Worm (Caenorhabditis elegans): ENCODE measurements around the gene W09H1.1.

The W09H1.1 gene

ce11 chrII:13187188-13187587 is 5.8 kb upstream of the W09H1.1 start, which contains the start of gene mecr-1:
mecr-1 (minus strand) TSS chrII:13187314.
- TF ChIP-seq dao-5 (tag; optimal IDR thresholded peaks at IDR 0.05) (no peak), him-1 (tag; optimal IDR thresholded peaks at IDR 0.05) (no peak), W03F9.2 (tag; optimal IDR thresholded peaks at IDR 0.05) (peak; percentile 49)

ce11 chrII:13184129-13184528 is 2.8 kb upstream of the W09H1.1 start, which contains the start of gene W09H1.3:
W09H1.3 (plus strand) TSS chrII:13184429.
- TF ChIP-seq him-1 (tag; optimal IDR thresholded peaks at IDR 0.05) (no peak), dao-5 (tag; optimal IDR thresholded peaks at IDR 0.05) (no peak), W03F9.2 (tag; optimal IDR thresholded peaks at IDR 0.05) (no peak)

DNA sequence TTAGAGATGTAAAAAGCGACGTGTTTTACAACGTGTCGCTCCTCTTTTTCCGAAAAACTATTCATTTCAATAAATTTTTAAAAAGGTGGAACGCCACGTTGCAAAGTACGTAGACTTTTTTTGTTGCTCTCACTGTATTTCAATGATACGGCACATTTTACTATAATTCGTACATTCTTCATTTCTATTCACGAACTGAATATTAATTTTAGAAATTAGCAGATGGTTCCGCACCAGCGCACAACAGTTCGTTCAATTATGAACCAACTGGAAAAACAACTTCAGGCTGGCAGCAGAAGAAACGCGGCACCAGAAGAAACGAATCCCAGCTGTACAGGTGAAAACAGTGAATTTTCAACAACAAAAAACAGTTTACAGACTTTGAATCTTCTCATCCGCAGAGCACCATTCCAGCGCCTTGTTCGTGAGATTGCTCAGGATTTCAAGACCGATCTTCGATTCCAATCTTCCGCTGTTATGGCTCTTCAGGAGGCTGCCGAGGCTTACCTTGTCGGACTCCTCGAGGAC is 1.9 kb upstream of the W09H1.1 start, which contains the start of the genes W09H1.4 and his-73:
Gene W09H1.4, plus strand, starts transcription at position 301 of the 528 bp plus-strand sequence.
Gene his-73, plus strand, starts transcription at position 478 of the 528 bp plus-strand sequence.
- no peak for TF ChIP-seq W03F9.2 (tag; optimal IDR thresholded peaks at IDR 0.05)
- no peak for TF ChIP-seq dao-5 (tag; optimal IDR thresholded peaks at IDR 0.05)
- no peak for TF ChIP-seq him-1 (tag; optimal IDR thresholded peaks at IDR 0.05)

- no peak for TF ChIP-seq dao-5 (tag; optimal IDR thresholded peaks at IDR 0.05)
Observed at ce11 chrII:13174435-13174834, 6.9 kb downstream of the W09H1.1 start.

DNA sequence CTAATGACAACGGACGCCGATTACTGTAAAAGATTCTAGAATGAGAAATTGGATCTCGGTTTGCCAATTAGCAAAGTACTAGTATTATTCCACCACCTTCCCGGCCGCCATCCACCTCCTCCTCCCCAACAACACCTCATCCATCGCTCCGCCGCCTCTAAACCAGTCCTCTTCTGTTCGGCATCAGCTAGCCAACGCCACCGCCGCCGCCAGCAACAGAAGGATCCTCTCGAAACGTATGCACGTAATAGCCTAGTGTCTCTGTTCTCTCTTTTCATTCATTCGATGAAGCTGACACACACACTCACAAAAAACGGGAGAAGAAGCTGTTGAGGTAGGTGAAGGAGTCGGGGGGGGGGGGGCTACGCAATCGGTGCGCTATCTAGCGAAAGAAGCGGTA is 10.7 kb downstream of the W09H1.1 start:
- TF ChIP-seq dao-5 (tag; optimal IDR thresholded peaks at IDR 0.05), result no peak
- no peak for TF ChIP-seq him-1 (tag; optimal IDR thresholded peaks at IDR 0.05)
- TF ChIP-seq W03F9.2 (tag; optimal IDR thresholded peaks at IDR 0.05), result no peak

ce11 chrII:13167493-13167892 is 13.9 kb downstream of the W09H1.1 start:
- TF ChIP-seq him-1 (tag; optimal IDR thresholded peaks at IDR 0.05) (no peak), dao-5 (tag; optimal IDR thresholded peaks at IDR 0.05) (no peak), W03F9.2 (tag; optimal IDR thresholded peaks at IDR 0.05) (no peak)

- no peak for TF ChIP-seq dao-5 (tag; optimal IDR thresholded peaks at IDR 0.05)
- no peak for TF ChIP-seq W03F9.2 (tag; optimal IDR thresholded peaks at IDR 0.05)
- TF ChIP-seq him-1 (tag; optimal IDR thresholded peaks at IDR 0.05), result no peak
Observed at ce11 chrII:13165683-13166259, 15.6 kb downstream of the W09H1.1 start, which contains the start of gene moe-3. moe-3 (minus strand) TSS chrII:13165733.

- no peak for TF ChIP-seq W03F9.2 (tag; optimal IDR thresholded peaks at IDR 0.05)
- TF ChIP-seq him-1 (tag; optimal IDR thresholded peaks at IDR 0.05), result no peak
- no peak for TF ChIP-seq dao-5 (tag; optimal IDR thresholded peaks at IDR 0.05)
Observed at ce11 chrII:13164062-13164461, 17.3 kb downstream of the W09H1.1 start.

DNA sequence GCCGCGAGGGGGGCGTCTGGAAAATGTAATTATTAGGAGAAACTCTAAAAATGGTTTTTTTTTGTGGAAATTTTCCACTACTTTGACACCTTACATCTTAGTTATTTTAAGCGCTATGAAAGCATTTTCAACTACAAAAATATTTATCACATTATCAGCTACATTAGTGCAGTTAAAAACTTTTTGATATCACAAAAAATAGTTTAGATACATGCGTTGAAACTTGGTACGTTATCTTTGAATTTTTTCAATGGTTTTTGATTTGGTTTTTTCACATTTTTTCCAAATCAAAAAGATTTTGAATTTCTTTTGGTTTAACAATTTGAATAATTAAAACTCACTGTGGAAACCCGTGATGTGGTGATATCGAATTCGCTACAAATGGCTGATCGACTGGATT is 18.4 kb downstream of the W09H1.1 start:
- no peak for TF ChIP-seq dao-5 (tag; optimal IDR thresholded peaks at IDR 0.05)

DNA sequence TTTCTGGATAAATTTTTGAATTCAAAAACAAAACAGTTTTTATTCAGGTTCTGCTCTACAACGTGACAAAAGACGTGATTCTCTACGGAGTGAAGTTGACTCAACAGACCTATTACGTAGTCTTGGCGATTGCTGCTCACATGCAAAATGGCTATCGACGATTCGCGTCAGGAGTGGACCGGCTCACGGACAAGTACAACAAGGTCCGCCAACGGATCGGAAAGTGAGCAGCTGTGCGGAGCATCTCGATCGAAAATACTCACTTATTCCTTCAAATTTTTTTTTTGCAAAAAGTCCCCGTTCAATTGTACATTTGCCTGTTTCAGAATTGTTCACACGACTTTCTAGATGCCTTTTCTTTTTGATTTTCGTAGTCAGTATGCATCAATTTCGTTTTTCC is 21.5 kb downstream of the W09H1.1 start:
- no peak for TF ChIP-seq dao-5 (tag; optimal IDR thresholded peaks at IDR 0.05)
- TF ChIP-seq W03F9.2 (tag; optimal IDR thresholded peaks at IDR 0.05), result no peak
- no peak for TF ChIP-seq him-1 (tag; optimal IDR thresholded peaks at IDR 0.05)

ce11 chrII:13156971-13157370 is 24.4 kb downstream of the W09H1.1 start, which contains the start of the genes hpr-17 and F32A11.1:
hpr-17 (minus strand) TSS chrII:13157047.
F32A11.1 (plus strand) TSS chrII:13157329.
- no peak for TF ChIP-seq dao-5 (tag; optimal IDR thresholded peaks at IDR 0.05)
- TF ChIP-seq him-1 (tag; optimal IDR thresholded peaks at IDR 0.05), result peak; percentile 26
- TF ChIP-seq W03F9.2 (tag; optimal IDR thresholded peaks at IDR 0.05), result peak; percentile 79

DNA sequence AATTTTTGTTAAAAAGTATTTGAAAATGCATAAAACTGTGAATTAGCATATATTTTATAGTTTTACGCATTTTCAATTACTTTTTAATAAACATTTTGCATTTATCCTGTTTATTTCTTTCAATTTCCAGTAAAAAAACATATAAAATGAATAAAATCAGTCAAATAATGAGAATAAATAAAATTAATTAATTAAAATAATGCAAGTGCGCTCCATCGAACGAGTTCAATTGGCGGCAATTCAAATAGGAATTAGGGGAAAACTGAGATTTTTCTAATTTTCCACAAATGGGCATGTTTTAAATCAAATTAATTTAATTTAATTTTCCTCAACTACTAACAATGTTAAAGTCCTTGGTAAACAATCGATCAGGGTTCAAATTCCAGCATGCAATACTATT is 25.3 kb downstream of the W09H1.1 start:
- TF ChIP-seq dao-5 (tag; optimal IDR thresholded peaks at IDR 0.05) (no peak), W03F9.2 (tag; optimal IDR thresholded peaks at IDR 0.05) (no peak), him-1 (tag; optimal IDR thresholded peaks at IDR 0.05) (no peak)

DNA sequence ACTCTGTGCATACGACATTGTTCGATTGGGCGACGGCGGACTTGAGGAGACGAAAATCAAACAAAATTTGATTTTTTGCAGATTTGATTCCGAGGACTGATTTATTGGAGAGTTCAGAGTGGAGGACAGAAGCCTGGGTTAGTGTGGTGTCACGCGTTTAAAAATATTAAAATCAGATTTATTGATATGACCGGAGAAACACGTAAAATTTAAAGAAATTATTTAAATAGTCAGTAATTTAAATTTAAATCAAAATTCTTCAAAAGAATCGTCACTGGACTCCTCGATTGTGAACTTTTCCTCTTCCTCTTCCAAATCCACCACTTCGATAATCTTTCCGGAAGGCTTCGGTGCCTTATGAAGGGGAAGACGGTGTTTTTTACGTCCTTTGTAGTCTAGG is 28.1 kb downstream of the W09H1.1 start, which contains the start of gene spe-18:
Gene spe-18, minus strand, starts transcription at position 101 of the 400 bp plus-strand sequence.
- TF ChIP-seq him-1 (tag; optimal IDR thresholded peaks at IDR 0.05) (no peak), dao-5 (tag; optimal IDR thresholded peaks at IDR 0.05) (no peak), W03F9.2 (tag; optimal IDR thresholded peaks at IDR 0.05) (no peak)

DNA sequence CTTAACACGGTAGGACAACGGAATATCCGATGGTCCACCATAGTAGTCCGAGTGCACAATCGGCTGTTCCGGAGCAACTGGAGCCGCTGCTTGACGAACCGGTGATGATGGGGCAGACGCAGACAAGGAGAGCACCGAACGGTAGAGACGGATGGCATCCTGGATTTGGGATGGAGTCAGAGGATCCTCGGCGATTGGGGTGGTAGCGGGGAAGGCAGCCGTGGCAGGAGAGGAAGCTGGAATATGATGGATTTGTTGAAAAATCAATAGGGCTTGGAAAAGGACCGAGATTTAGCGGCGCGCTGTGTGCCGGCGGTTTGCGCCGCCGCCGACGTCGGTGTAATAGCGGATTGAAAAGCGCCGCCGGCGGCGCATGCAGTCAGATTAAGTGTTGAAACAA is 29.0 kb downstream of the W09H1.1 start:
- TF ChIP-seq W03F9.2 (tag; optimal IDR thresholded peaks at IDR 0.05), result no peak
- no peak for TF ChIP-seq him-1 (tag; optimal IDR thresholded peaks at IDR 0.05)
- TF ChIP-seq dao-5 (tag; optimal IDR thresholded peaks at IDR 0.05), result no peak

DNA sequence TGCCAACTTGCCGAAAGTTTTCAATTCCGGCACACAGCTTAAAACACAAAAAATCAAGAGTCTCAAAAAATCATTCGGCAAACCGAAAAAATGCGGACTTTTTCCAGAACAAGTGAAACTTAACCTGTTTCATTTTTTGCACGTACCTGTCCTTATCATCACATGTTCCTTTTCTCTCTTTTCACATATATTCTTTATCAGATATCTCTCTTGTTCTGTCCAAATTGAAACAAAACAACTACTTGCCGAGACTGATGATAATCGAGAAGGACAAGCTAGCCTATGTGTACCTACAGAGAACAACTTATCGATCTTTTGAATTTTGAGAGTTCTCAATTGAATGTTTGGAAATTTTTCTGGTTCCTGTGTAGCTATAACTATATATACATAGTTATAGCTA is 31.4 kb downstream of the W09H1.1 start:
- TF ChIP-seq him-1 (tag; optimal IDR thresholded peaks at IDR 0.05), result no peak
- no peak for TF ChIP-seq W03F9.2 (tag; optimal IDR thresholded peaks at IDR 0.05)
- no peak for TF ChIP-seq dao-5 (tag; optimal IDR thresholded peaks at IDR 0.05)
